Fruit fly (Drosophila melanogaster) whole organism, embryonic: Measurements from ENCODE around the gene CG1983.

ENCODE experiments used
- Abd-B ChIP-seq: fragments of 200-800 bp; sonication (Bioruptor generic); optimal IDR thresholded peaks from 2 replicates; lab custom pipeline; 2018; ENCODE audit warnings: missing biosample characterization, mild to moderate bottlenecking, missing genetic modification characterization, moderate library complexity
- Bdp1 ChIP-seq: fragments of 200-800 bp; sonication (Bioruptor generic); optimal IDR thresholded peaks from 3 replicates; lab custom pipeline; 2016; ENCODE audit warnings: missing biosample characterization, missing genetic modification characterization
- CG1024 ChIP-seq: fragments of 200-800 bp; sonication (Bioruptor generic); IDR thresholded peaks from 2 replicates; pipeline ENCODE4 v1.3.6; 2022; ENCODE audit warnings: missing biosample characterization, missing genetic modification characterization
- CG10431 ChIP-seq: fragments of 200-800 bp; sonication (Bioruptor generic); optimal IDR thresholded peaks from 3 replicates; lab custom pipeline; 2018; ENCODE audit warnings: missing biosample characterization, mild to moderate bottlenecking, missing genetic modification characterization
- CG11723 ChIP-seq: fragments of 200-800 bp; sonication (Bioruptor generic); optimal IDR thresholded peaks from 2 replicates; lab custom pipeline; 2017; ENCODE audit warnings: missing biosample characterization, mild to moderate bottlenecking, missing genetic modification characterization
- CG12236 ChIP-seq: fragments of 200-800 bp; sonication (Bioruptor generic); optimal IDR thresholded peaks from 2 replicates; lab custom pipeline; 2016; ENCODE audit warnings: missing biosample characterization, missing genetic modification characterization
- CG12769 ChIP-seq: fragments of 200-800 bp; sonication (Bioruptor generic); optimal IDR thresholded peaks from 2 replicates; lab custom pipeline; 2019; ENCODE audit warnings: missing biosample characterization, mild to moderate bottlenecking, missing genetic modification characterization, moderate library complexity
- CG13775 ChIP-seq: fragments of 200-800 bp; sonication (Bioruptor generic); optimal IDR thresholded peaks from 3 replicates; lab custom pipeline; 2017; ENCODE audit warnings: missing biosample characterization, mild to moderate bottlenecking, missing genetic modification characterization
- CG15479 ChIP-seq: fragments of 200-800 bp; sonication (Bioruptor generic); optimal IDR thresholded peaks from 3 replicates; lab custom pipeline; 2019; ENCODE audit warnings: missing biosample characterization, mild to moderate bottlenecking, missing genetic modification characterization, moderate library complexity
- CG1647 ChIP-seq: fragments of 200-800 bp; sonication (Bioruptor generic); optimal IDR thresholded peaks from 3 replicates; lab custom pipeline; 2016; ENCODE audit warnings: missing biosample characterization, missing genetic modification characterization
- CG2120 ChIP-seq: fragments of 200-800 bp; sonication (Bioruptor generic); optimal IDR thresholded peaks from 3 replicates; lab custom pipeline; 2016; ENCODE audit warnings: missing biosample characterization, missing genetic modification characterization
- CG33557 ChIP-seq: fragments of 200-800 bp; sonication (Bioruptor generic); optimal IDR thresholded peaks from 2 replicates; lab custom pipeline; 2019; ENCODE audit warnings: missing biosample characterization, mild to moderate bottlenecking, missing genetic modification characterization, moderate library complexity
- CG3407 ChIP-seq: fragments of 200-800 bp; sonication (Bioruptor generic); optimal IDR thresholded peaks from 2 replicates; lab custom pipeline; 2018; ENCODE audit warnings: missing biosample characterization, mild to moderate bottlenecking, missing genetic modification characterization
- CG6689 ChIP-seq: fragments of 200-800 bp; sonication (Bioruptor generic); IDR thresholded peaks from 2 replicates; pipeline ENCODE4 v1.3.6; 2022; ENCODE audit warnings: missing biosample characterization, missing genetic modification characterization
- CrebB ChIP-seq: fragments of 200-800 bp; sonication (Bioruptor generic); optimal IDR thresholded peaks from 3 replicates; lab custom pipeline; 2018; ENCODE audit warnings: missing biosample characterization, mild to moderate bottlenecking, missing genetic modification characterization
- Dbx ChIP-seq: fragments of 200-800 bp; sonication (Bioruptor generic); IDR thresholded peaks from 3 replicates; pipeline ENCODE4 v1.3.6; 2022; ENCODE audit warnings: missing biosample characterization, missing genetic modification characterization
- Ets97D ChIP-seq: fragments of 200-800 bp; sonication (Bioruptor generic); optimal IDR thresholded peaks from 3 replicates; lab custom pipeline; 2016; ENCODE audit warnings: missing biosample characterization, missing genetic modification characterization
- Fer3 ChIP-seq: fragments of 200-800 bp; sonication (Bioruptor generic); optimal IDR thresholded peaks from 2 replicates; lab custom pipeline; 2018; ENCODE audit warnings: missing biosample characterization, mild to moderate bottlenecking, missing genetic modification characterization, moderate library complexity
- H2.0 ChIP-seq: fragments of 200-800 bp; sonication (Bioruptor generic); IDR thresholded peaks from 2 replicates; pipeline ENCODE4 v1.3.6; 2022; ENCODE audit warnings: missing biosample characterization, missing genetic modification characterization
- Hmx ChIP-seq: fragments of 200-800 bp; sonication (Bioruptor generic); optimal IDR thresholded peaks from 2 replicates; lab custom pipeline; 2016; ENCODE audit warnings: missing biosample characterization, missing genetic modification characterization
- Hr39 ChIP-seq: fragments of >200 bp; optimal IDR thresholded peaks from 2 replicates; lab custom pipeline; 2017
- Mrtf ChIP-seq: fragments of 200-800 bp; sonication (Bioruptor generic); IDR thresholded peaks from 3 replicates; pipeline ENCODE4 v1.3.6; 2022; ENCODE audit warnings: missing biosample characterization, missing genetic modification characterization
- Sox100B ChIP-seq: fragments of 200-800 bp; sonication (Bioruptor generic); optimal IDR thresholded peaks from 3 replicates; lab custom pipeline; 2018; ENCODE audit warnings: missing biosample characterization, mild to moderate bottlenecking, missing genetic modification characterization
- Spps ChIP-seq: fragments of 200-800 bp; sonication (Bioruptor generic); optimal IDR thresholded peaks from 2 replicates; lab custom pipeline; 2018; ENCODE audit warnings: missing biosample characterization, mild to moderate bottlenecking, missing genetic modification characterization
- Sry-β ChIP-seq: fragments of 200-800 bp; sonication (Bioruptor generic); optimal IDR thresholded peaks from 2 replicates; lab custom pipeline; 2018; ENCODE audit warnings: missing biosample characterization, mild to moderate bottlenecking, missing genetic modification characterization, moderate library complexity
- Trl ChIP-seq, 3 experiments: fragments of >200 bp in 2 of 3; fragments of 200-800 bp in 1 of 3; sonication (Bioruptor generic) in 1 of 3; optimal IDR thresholded peaks; 2 replicates in 1 of 3; 3 replicates in 2 of 3; lab custom pipeline; 2016 to 2017; ENCODE audit warnings: missing biosample characterization in 1 of 3, missing genetic modification characterization in 1 of 3
- amos ChIP-seq: fragments of 200-800 bp; sonication (Bioruptor generic); IDR thresholded peaks from 2 replicates; pipeline ENCODE4 v1.3.6; 2022; ENCODE audit warnings: missing biosample characterization, missing genetic modification characterization; ENCODE audit not compliant: partially characterized antibody
- ash1 ChIP-seq: fragments of 200-800 bp; sonication (Bioruptor generic); optimal IDR thresholded peaks from 2 replicates; lab custom pipeline; 2018; ENCODE audit warnings: missing biosample characterization, mild to moderate bottlenecking, missing genetic modification characterization
- az2 ChIP-seq: fragments of 200-800 bp; sonication (Bioruptor generic); optimal IDR thresholded peaks from 3 replicates; lab custom pipeline; 2016; ENCODE audit warnings: missing biosample characterization, missing genetic modification characterization
- dan ChIP-seq: fragments of 200-800 bp; sonication (Bioruptor generic); IDR thresholded peaks from 2 replicates; pipeline ENCODE4 v1.3.6; 2022; ENCODE audit warnings: missing biosample characterization, missing genetic modification characterization
- dimm ChIP-seq: fragments of 200-800 bp; sonication (Bioruptor generic); IDR thresholded peaks from 2 replicates; pipeline ENCODE4 v1.3.6; 2022; ENCODE audit warnings: missing biosample characterization, missing genetic modification characterization
- ems ChIP-seq: fragments of 200-800 bp; sonication (Bioruptor generic); optimal IDR thresholded peaks from 3 replicates; lab custom pipeline; 2016; ENCODE audit warnings: missing biosample characterization, missing genetic modification characterization
- ewg ChIP-seq: fragments of 200-800 bp; sonication (Bioruptor generic); optimal IDR thresholded peaks from 3 replicates; lab custom pipeline; 2017; ENCODE audit warnings: mild to moderate bottlenecking, missing biosample characterization, missing genetic modification reagents, missing genetic modification characterization
- gce ChIP-seq: fragments of 200-800 bp; sonication (Bioruptor generic); IDR thresholded peaks from 3 replicates; pipeline ENCODE4 v1.3.6; 2022; ENCODE audit warnings: missing biosample characterization, missing genetic modification characterization
- gfzf ChIP-seq: fragments of 200-800 bp; sonication (Bioruptor generic); optimal IDR thresholded peaks from 2 replicates; lab custom pipeline; 2016; ENCODE audit warnings: missing biosample characterization, mild to moderate bottlenecking, missing genetic modification characterization, moderate library complexity
- hbn ChIP-seq: fragments of 200-800 bp; sonication (Bioruptor generic); IDR thresholded peaks from 2 replicates; pipeline ENCODE4 v1.3.6; 2022; ENCODE audit warnings: missing biosample characterization, missing genetic modification characterization; ENCODE audit not compliant: partially characterized antibody
- hkb ChIP-seq, 2 experiments: fragments of 200-800 bp in 1 of 2; fragments of >200 bp in 1 of 2; sonication (Bioruptor generic) in 1 of 2; IDR thresholded peaks in 1 of 2; optimal IDR thresholded peaks in 1 of 2; 2 replicates each; pipeline versions ENCODE4 v1.3.6 to Lab custom; 2017 to 2022; ENCODE audit warnings: missing biosample characterization in 1 of 2, missing genetic modification characterization in 1 of 2
- ind ChIP-seq: fragments of 200-800 bp; sonication (Bioruptor generic); optimal IDR thresholded peaks from 3 replicates; lab custom pipeline; 2016; ENCODE audit warnings: missing biosample characterization, missing genetic modification characterization
- jing ChIP-seq: fragments of 200-800 bp; sonication (Bioruptor generic); optimal IDR thresholded peaks from 2 replicates; lab custom pipeline; 2018; ENCODE audit warnings: missing biosample characterization, mild to moderate bottlenecking, missing genetic modification characterization
- klu ChIP-seq: fragments of 200-800 bp; sonication (Bioruptor generic); IDR thresholded peaks from 2 replicates; pipeline ENCODE4 v1.3.6; 2022; ENCODE audit warnings: missing biosample characterization, missing genetic modification characterization
- luna ChIP-seq: fragments of 200-800 bp; sonication (Bioruptor generic); optimal IDR thresholded peaks from 2 replicates; lab custom pipeline; 2016; ENCODE audit warnings: missing biosample characterization, missing genetic modification characterization
- maf-S ChIP-seq: fragments of 200-800 bp; sonication (Bioruptor generic); optimal IDR thresholded peaks from 2 replicates; lab custom pipeline; 2016; ENCODE audit warnings: missing biosample characterization, missing genetic modification characterization
- mld ChIP-seq: fragments of 200-800 bp; sonication (Bioruptor generic); IDR thresholded peaks from 3 replicates; pipeline ENCODE4 v1.3.6; 2022; ENCODE audit warnings: missing biosample characterization, missing genetic modification characterization; ENCODE audit not compliant: partially characterized antibody
- nom ChIP-seq: fragments of 200-800 bp; sonication (Bioruptor generic); optimal IDR thresholded peaks from 2 replicates; lab custom pipeline; 2017; ENCODE audit warnings: missing biosample characterization, missing genetic modification characterization, mild to moderate bottlenecking, moderate library complexity, missing genetic modification reagents
- prd ChIP-seq, 3 experiments: fragments of >200 bp in 2 of 3; fragments of 200-800 bp in 1 of 3; sonication (Bioruptor generic) in 1 of 3; optimal IDR thresholded peaks in 2 of 3; IDR thresholded peaks in 1 of 3; 2 replicates in 2 of 3; 3 replicates in 1 of 3; pipeline versions ENCODE4 v1.3.6 to Lab custom; 2017 to 2022; ENCODE audit warnings: missing biosample characterization in 1 of 3, missing genetic modification characterization in 1 of 3
- ranshi ChIP-seq: fragments of 200-800 bp; sonication (Bioruptor generic); IDR thresholded peaks from 2 replicates; pipeline ENCODE4 v1.3.6; 2022; ENCODE audit warnings: missing biosample characterization, missing genetic modification characterization
- salm ChIP-seq: fragments of 200-800 bp; sonication (Bioruptor generic); optimal IDR thresholded peaks from 2 replicates; lab custom pipeline; 2018; ENCODE audit warnings: missing biosample characterization, mild to moderate bottlenecking, missing genetic modification characterization
- sens-2 ChIP-seq: fragments of 200-800 bp; sonication (Bioruptor generic); IDR thresholded peaks from 2 replicates; pipeline ENCODE4 v1.3.6; 2022; ENCODE audit warnings: missing biosample characterization, missing genetic modification characterization
- sim ChIP-seq: fragments of 200-800 bp; sonication (Bioruptor generic); IDR thresholded peaks from 2 replicates; pipeline ENCODE4 v1.3.6; 2022; ENCODE audit warnings: missing biosample characterization, missing genetic modification characterization
- zfh1 ChIP-seq: fragments of 200-800 bp; sonication (Bioruptor generic); IDR thresholded peaks from 3 replicates; pipeline ENCODE4 v1.3.6; 2022; ENCODE audit warnings: missing biosample characterization, missing genetic modification characterization

Gene CG1983

DNA sequence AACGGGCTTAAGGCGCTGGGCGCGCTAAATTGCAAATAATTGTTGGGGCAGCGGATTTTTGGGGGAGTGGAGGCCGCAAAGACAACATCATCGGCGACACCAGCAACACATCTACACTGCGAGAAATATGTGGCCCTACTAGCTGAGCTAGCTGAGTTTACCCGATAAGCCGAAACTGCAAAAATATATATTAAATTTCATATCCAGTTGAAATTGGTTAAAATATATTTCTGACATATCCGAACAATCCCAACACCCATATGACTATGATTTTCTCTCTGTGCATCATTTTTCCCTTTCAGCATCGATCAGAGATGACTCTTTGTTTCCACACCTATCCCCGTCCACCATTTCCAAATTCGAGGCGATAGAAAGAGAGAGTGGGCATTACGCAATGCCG is 12.3 kb upstream of the CG1983 start (continued):
- peak; percentile 48 for TF ChIP-seq salm
- no peak for TF ChIP-seq CG33557 (GFP tag; lab: Kevin White, UChicago)
- TF ChIP-seq gce (GFP tag; lab: Robert Waterston, UW), result peak; percentile 75; the same call in 1 of the 3 replicates
- no peak for TF ChIP-seq Trl (optimal IDR thresholded peaks at IDR 0.05; lab: Kevin White, UChicago)
- peak; percentile 33 for TF ChIP-seq Trl (GFP tag; optimal IDR thresholded peaks at IDR 0.05; lab: Kevin White, UChicago)
- peak; percentile 86 for TF ChIP-seq ranshi
- peak; percentile 50; the same call in 1 of the 2 replicates for TF ChIP-seq dan
- peak; percentile 47 for TF ChIP-seq CG11723 (GFP tag; lab: Kevin White, UChicago)
- TF ChIP-seq CG10431 (GFP tag; lab: Kevin White, UChicago), result no peak
- TF ChIP-seq Dbx (GFP tag; lab: Robert Waterston, UW), result peak; percentile 72
- TF ChIP-seq Hr39 (lab: Kevin White, UChicago), result no peak
- TF ChIP-seq Sox100B (GFP tag; lab: Kevin White, UChicago), result peak; percentile 71
- no peak for TF ChIP-seq CG15479 (GFP tag; lab: Kevin White, UChicago)
- peak; percentile 19 for TF ChIP-seq Ets97D (GFP tag; lab: Kevin White, UChicago)
- peak; percentile 84 for TF ChIP-seq Mrtf (GFP tag; lab: Robert Waterston, UW)
- peak; percentile 80 for TF ChIP-seq CG12769 (tag; lab: Kevin White, UChicago)
- no peak for TF ChIP-seq hbn (GFP tag; lab: Robert Waterston, UW)
- TF ChIP-seq H2.0 (GFP tag; lab: Robert Waterston, UW), result peak; percentile 73
- TF ChIP-seq Bdp1 (GFP tag; lab: Kevin White, UChicago), result peak; percentile 43
- peak; percentile 77 for TF ChIP-seq az2 (GFP tag; lab: Kevin White, UChicago)
- TF ChIP-seq maf-S, result peak; percentile 39
- peak; percentile 52 for TF ChIP-seq klu (GFP tag; lab: Robert Waterston, UW)
- TF ChIP-seq CG12236 (GFP tag; lab: Kevin White, UChicago), result peak; percentile 22
- no peak for TF ChIP-seq amos (GFP tag; lab: Robert Waterston, UW)
- TF ChIP-seq dimm (GFP tag; lab: Robert Waterston, UW), result peak; percentile 47; the same call in 1 of the 2 replicates
- peak; percentile 25 for TF ChIP-seq nom (GFP tag; lab: Kevin White, UChicago)
- peak; percentile 75 for TF ChIP-seq sim (GFP tag; lab: Robert Waterston, UW)
- peak; percentile 81 for TF ChIP-seq zfh1 (GFP tag; lab: Robert Waterston, UW)
- TF ChIP-seq CG1024 (GFP tag; lab: Robert Waterston, UW), result peak; percentile 73
- peak; percentile 23 for TF ChIP-seq CG13775 (GFP tag; lab: Kevin White, UChicago)
- peak; percentile 68 for TF ChIP-seq CG3407 (GFP tag; lab: Kevin White, UChicago)
- peak; percentile 53 for TF ChIP-seq jing (GFP tag; lab: Kevin White, UChicago)
- peak; percentile 61 for TF ChIP-seq ewg (GFP tag; lab: Kevin White, UChicago)
- TF ChIP-seq ems (GFP tag; lab: Kevin White, UChicago), result peak; percentile 24
- TF ChIP-seq CG6689 (GFP tag; lab: Robert Waterston, UW), result peak; percentile 80
- TF ChIP-seq Abd-B (GFP tag; lab: Kevin White, UChicago), result peak; percentile 72
- no peak for TF ChIP-seq Sry-β (GFP tag; lab: Kevin White, UChicago)
- no peak for TF ChIP-seq gfzf (GFP tag; lab: Kevin White, UChicago)
- TF ChIP-seq prd (optimal IDR thresholded peaks at IDR 0.05; lab: Kevin White, UChicago), result no peak
- TF ChIP-seq prd (GFP tag; IDR thresholded peaks at IDR 0.05; lab: Robert Waterston, UW), result peak; percentile 88
- 0 out of 2 replicates have a peak, but pooled peaks have one; percentile 27 for TF ChIP-seq sens-2 (GFP tag; lab: Robert Waterston, UW)
- TF ChIP-seq Fer3, result peak; percentile 76
- TF ChIP-seq ash1 (GFP tag; lab: Kevin White, UChicago), result no peak
- peak; percentile 62 for TF ChIP-seq CG2120 (GFP tag; lab: Kevin White, UChicago)
- TF ChIP-seq CrebB (tag; lab: Kevin White, UChicago), result peak; percentile 15
- TF ChIP-seq CG1647 (GFP tag; lab: Kevin White, UChicago), result peak; percentile 13
- TF ChIP-seq ind (GFP tag; lab: Kevin White, UChicago), result peak; percentile 78
- TF ChIP-seq mld (GFP tag; lab: Robert Waterston, UW), result no peak
- TF ChIP-seq Hmx, result peak; percentile 4
- no peak for TF ChIP-seq Spps (tag; lab: Kevin White, UChicago)
- TF ChIP-seq luna (GFP tag; lab: Kevin White, UChicago), result no peak
- no peak for TF ChIP-seq hkb (optimal IDR thresholded peaks at IDR 0.05; lab: Kevin White, UChicago)
- peak; percentile 88 for TF ChIP-seq hkb (GFP tag; IDR thresholded peaks at IDR 0.05; lab: Robert Waterston, UW)
